Worm (Caenorhabditis elegans): ENCODE data around the gene Y40A1A.3.

The Y40A1A.3 gene

ce11 chrX:1964411-1964810 lies 33.4 kb downstream of the Y40A1A.3 start:
- TF ChIP-seq unc-62 (GFP tag; optimal IDR thresholded peaks at IDR 0.05): no peak

ce11 chrX:1962273-1962672 lies 35.6 kb downstream of the Y40A1A.3 start, which contains the start of gene F52D2.7:
Gene F52D2.7 (plus strand): TSS chrX:1962573.
- no peak for TF ChIP-seq unc-62 (GFP tag; optimal IDR thresholded peaks at IDR 0.05)

- TF ChIP-seq unc-62 (GFP tag; optimal IDR thresholded peaks at IDR 0.05): no peak
These were observed 36.7 kb downstream of the Y40A1A.3 start for ce11 chrX:1960895-1961715.

ce11 chrX:1959063-1959462 lies 38.8 kb downstream of the Y40A1A.3 start:
- no peak for TF ChIP-seq unc-62 (GFP tag; optimal IDR thresholded peaks at IDR 0.05)
